Fruit fly (Drosophila melanogaster): ENCODE data around the gene KaiR1D.

KaiR1D gene

DNA sequence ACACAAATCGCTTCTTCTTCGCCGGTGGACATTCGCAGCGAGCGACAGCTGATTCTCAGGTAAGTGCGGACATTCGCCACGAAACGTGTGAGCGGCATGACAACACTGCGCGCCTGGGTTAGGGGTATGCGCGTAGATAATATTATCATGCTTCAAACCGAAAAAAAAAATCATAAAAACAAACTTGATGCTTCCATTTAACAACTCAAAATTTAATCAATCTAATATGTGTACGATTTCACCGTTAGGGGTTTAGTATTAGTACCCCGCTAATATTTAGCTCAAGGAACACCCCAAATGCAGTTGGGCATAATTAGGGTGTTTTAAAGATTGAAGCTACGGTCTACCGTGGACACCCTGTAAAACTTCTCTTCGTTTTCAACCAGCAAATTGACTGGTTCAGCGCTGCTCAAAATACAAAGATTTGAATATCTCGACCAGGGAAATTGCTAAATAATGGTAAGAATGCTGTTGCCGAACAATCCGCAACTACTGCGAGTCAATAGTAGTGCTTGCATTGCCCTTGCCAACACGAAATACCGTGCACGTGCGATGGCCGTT is 44.1 kb downstream of the KaiR1D start, which contains the start of the genes CG17271 and RpS20 (continued):
- TF ChIP-seq Bgb (GFP tag; IDR thresholded peaks at IDR 0.05; ENCODE audit: partially characterized antibody) (peak; percentile 48; the same call in 1 of the 2 replicates), CG10565 (GFP tag; optimal IDR thresholded peaks at IDR 0.05) (peak; percentile 57), CG17361 (GFP tag; IDR thresholded peaks at IDR 0.05) (peak; percentile 90), ind (GFP tag; optimal IDR thresholded peaks at IDR 0.05) (peak; percentile 95), Vsx1 (GFP tag; optimal IDR thresholded peaks at IDR 0.05) (peak; percentile 30), caup (GFP tag; optimal IDR thresholded peaks at IDR 0.05; ENCODE audit: severe bottlenecking) (peak; percentile 91), Meics (GFP tag; optimal IDR thresholded peaks at IDR 0.05) (peak; percentile 88), Oaz (GFP tag; IDR thresholded peaks at IDR 0.05) (peak; percentile 82), D19A (tag; optimal IDR thresholded peaks at IDR 0.05) (peak; percentile 61), ATbp (GFP tag; optimal IDR thresholded peaks at IDR 0.05) (peak; percentile 45), disco-r (GFP tag; optimal IDR thresholded peaks at IDR 0.05) (peak; percentile 90), slbo (GFP tag; IDR thresholded peaks at IDR 0.05) (peak; percentile 95), Usf (GFP tag; optimal IDR thresholded peaks at IDR 0.05) (peak; percentile 71), chm (GFP tag; IDR thresholded peaks at IDR 0.05) (peak; percentile 83), Dfd (GFP tag; optimal IDR thresholded peaks at IDR 0.05) (no peak), jumu (GFP tag; optimal IDR thresholded peaks at IDR 0.05) (peak; percentile 96), CG18262 (tag; optimal IDR thresholded peaks at IDR 0.05) (peak; percentile 79), hb (GFP tag; IDR thresholded peaks at IDR 0.05; ENCODE audit: partially characterized antibody) (no peak), Lhr (GFP tag; optimal IDR thresholded peaks at IDR 0.05) (peak; percentile 92), CG4617 (GFP tag; optimal IDR thresholded peaks at IDR 0.05; ENCODE audit: borderline replicate concordance) (peak; percentile 85), CG17328 (GFP tag; IDR thresholded peaks at IDR 0.05) (peak; percentile 80), ftz-f1 (GFP tag; optimal IDR thresholded peaks at IDR 0.05) (peak; percentile 78), h (optimal IDR thresholded peaks at IDR 0.05) (no peak), CG9817 (tag; optimal IDR thresholded peaks at IDR 0.05) (peak; percentile 91), CG42726 (GFP tag; IDR thresholded peaks at IDR 0.05; ENCODE audit: partially characterized antibody) (no peak), Hr51 (GFP tag; optimal IDR thresholded peaks at IDR 0.05) (peak; percentile 85 to 92), CG4360 (GFP tag; IDR thresholded peaks at IDR 0.05) (peak; percentile 49), HmgZ (tag; optimal IDR thresholded peaks at IDR 0.05) (peak; percentile 96), Dip2 (GFP tag; IDR thresholded peaks at IDR 0.05) (0 out of 2 replicates have a peak, but pooled peaks have one; percentile 54), z (GFP tag; IDR thresholded peaks at IDR 0.05) (no peak), jigr1 (GFP tag; IDR thresholded peaks at IDR 0.05) (0 out of 3 replicates have a peak, but pooled peaks have one; percentile 41), CG10366 (GFP tag; IDR thresholded peaks at IDR 0.05) (peak; percentile 91), H15 (GFP tag; IDR thresholded peaks at IDR 0.05) (peak; percentile 91), Sry-β (GFP tag; optimal IDR thresholded peaks at IDR 0.05) (peak; percentile 77), Stat92E (GFP tag; optimal IDR thresholded peaks at IDR 0.05) (peak in 1 of 3 experiments; percentile 56), CG15073 (GFP tag; optimal IDR thresholded peaks at IDR 0.05) (peak; percentile 53), CG15514 (GFP tag; optimal IDR thresholded peaks at IDR 0.05) (peak; percentile 94), Nf-YC (tag; optimal IDR thresholded peaks at IDR 0.05) (peak; percentile 81), psq (GFP tag; optimal IDR thresholded peaks at IDR 0.05) (peak; percentile 72), nmo (GFP tag; optimal IDR thresholded peaks at IDR 0.05) (peak; percentile 93), Nf-YA (GFP tag; IDR thresholded peaks at IDR 0.05) (peak; percentile 43; the same call in 1 of the 2 replicates), Scr (GFP tag; IDR thresholded peaks at IDR 0.05; ENCODE audit: partially characterized antibody) (0 out of 2 replicates have a peak, but pooled peaks have one; percentile 23), sisA (GFP tag; IDR thresholded peaks at IDR 0.05) (peak; percentile 92), CG1602 (GFP tag; optimal IDR thresholded peaks at IDR 0.05) (peak; percentile 88), br (optimal IDR thresholded peaks at IDR 0.05) (no peak), gsb (GFP tag; IDR thresholded peaks at IDR 0.05) (peak; percentile 76), CG33213 (GFP tag; optimal IDR thresholded peaks at IDR 0.05) (peak; percentile 96), CG3847 (GFP tag; IDR thresholded peaks at IDR 0.05) (peak; percentile 90), klu (GFP tag; IDR thresholded peaks at IDR 0.05) (peak; percentile 82), CG9609 (GFP tag; optimal IDR thresholded peaks at IDR 0.05) (peak; percentile 94)

Measured in whole organism, embryonic.